Worm (Caenorhabditis elegans): ENCODE data around the gene F02E11.3.

F02E11.3 gene

DNA sequence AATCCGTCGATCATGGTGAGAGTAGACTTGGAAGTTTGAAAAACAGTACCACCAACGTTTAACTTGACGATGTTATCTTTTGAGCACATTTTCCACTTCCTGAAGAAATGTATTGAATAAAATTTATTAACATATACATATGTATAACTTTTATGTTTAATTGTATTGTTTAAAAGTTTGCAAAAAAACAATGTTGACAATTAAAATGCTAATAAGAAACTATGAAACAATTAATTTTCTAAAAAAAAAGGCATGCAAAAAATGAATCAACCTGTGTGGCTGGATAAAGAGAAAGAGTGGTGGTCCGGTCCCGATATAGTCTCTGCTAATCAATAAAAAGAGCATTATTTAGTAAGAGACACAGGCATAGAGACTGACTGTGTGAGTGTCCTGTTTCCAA, 40.1 kb downstream of the F02E11.3 start, which contains the start of gene C17F4.8:
Gene C17F4.8, minus strand, starts transcription at position 101 of the 400 bp plus-strand sequence.
- TF ChIP-seq unc-120 (tag; optimal IDR thresholded peaks at IDR 0.05; ENCODE audit: poor library complexity, severe bottlenecking) = no peak
- TF ChIP-seq ceh-43 (GFP tag; optimal IDR thresholded peaks at IDR 0.05) = no peak
- no peak for TF ChIP-seq unc-39 (tag; optimal IDR thresholded peaks at IDR 0.05)
- no peak for TF ChIP-seq nhr-237 (tag; optimal IDR thresholded peaks at IDR 0.05)

ce11 chrII:3230422-3230821, 44.4 kb downstream of the F02E11.3 start, which contains the start of gene srh-297:
Gene srh-297, minus strand, starts transcription at chrII:3230522.
- TF ChIP-seq elt-3 (tag; optimal IDR thresholded peaks at IDR 0.05) = no peak
- no peak for TF ChIP-seq elt-1 (tag; optimal IDR thresholded peaks at IDR 0.05; ENCODE audit: borderline replicate concordance, insufficient read depth)
- no peak for TF ChIP-seq lsy-2 (tag; optimal IDR thresholded peaks at IDR 0.05)
- no peak for TF ChIP-seq ceh-39 (tag; optimal IDR thresholded peaks at IDR 0.05)
- TF ChIP-seq zip-8 (tag; optimal IDR thresholded peaks at IDR 0.05) = no peak
- no peak for TF ChIP-seq cnd-1 (tag; optimal IDR thresholded peaks at IDR 0.05)
- TF ChIP-seq snpc-4 (tag; optimal IDR thresholded peaks at IDR 0.05) = no peak
- no peak for TF ChIP-seq nhr-2 (tag; optimal IDR thresholded peaks at IDR 0.05)

ce11 chrII:3225780-3226179, 49.0 kb downstream of the F02E11.3 start, which contains the start of gene ZC239.17:
Gene ZC239.17, minus strand, starts transcription at chrII:3225880.
- TF ChIP-seq lin-13 (tag; optimal IDR thresholded peaks at IDR 0.05) (no peak), elt-1 (tag; optimal IDR thresholded peaks at IDR 0.05; ENCODE audit: borderline replicate concordance, insufficient read depth) (no peak), elt-3 (tag; optimal IDR thresholded peaks at IDR 0.05) (no peak), drap-1 (GFP tag; optimal IDR thresholded peaks at IDR 0.05) (no peak), ceh-39 (tag; optimal IDR thresholded peaks at IDR 0.05) (no peak), nhr-2 (tag; optimal IDR thresholded peaks at IDR 0.05) (no peak), ceh-83 (GFP tag; optimal IDR thresholded peaks at IDR 0.05) (no peak)

DNA sequence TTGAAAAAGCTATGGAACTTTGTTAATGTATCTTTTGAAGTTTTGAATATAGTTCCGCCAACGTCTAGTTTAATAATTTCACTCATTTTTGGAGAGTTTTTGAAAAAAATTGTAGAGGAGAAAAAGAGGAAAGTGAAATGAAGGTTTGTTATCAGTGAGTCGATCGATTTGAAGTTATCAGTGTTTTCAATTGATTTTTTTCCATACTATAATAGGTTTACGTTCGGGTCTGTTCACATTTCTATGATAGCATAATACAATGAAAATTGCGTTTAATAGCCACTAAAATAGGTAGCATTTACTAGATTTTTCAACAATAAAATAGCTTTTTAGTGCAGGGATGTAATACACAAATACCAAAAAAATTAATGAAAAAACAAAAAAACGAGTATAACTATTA, 49.6 kb downstream of the F02E11.3 start, which contains the start of gene ZC239.16:
Gene ZC239.16, minus strand, starts transcription at position 120 of the 400 bp plus-strand sequence.
- TF ChIP-seq pha-4 (tag; optimal IDR thresholded peaks at IDR 0.05) (no peak), ceh-43 (GFP tag; optimal IDR thresholded peaks at IDR 0.05) (no peak), bed-3 (GFP tag; optimal IDR thresholded peaks at IDR 0.05) (no peak), cnd-1 (tag; optimal IDR thresholded peaks at IDR 0.05) (no peak), lsy-2 (tag; optimal IDR thresholded peaks at IDR 0.05) (no peak), elt-1 (tag; optimal IDR thresholded peaks at IDR 0.05; ENCODE audit: borderline replicate concordance, insufficient read depth) (no peak), zip-8 (tag; optimal IDR thresholded peaks at IDR 0.05) (no peak), nhr-237 (tag; optimal IDR thresholded peaks at IDR 0.05) (no peak), drap-1 (GFP tag; optimal IDR thresholded peaks at IDR 0.05) (no peak), lin-13 (tag; optimal IDR thresholded peaks at IDR 0.05) (no peak), mls-2 (tag; optimal IDR thresholded peaks at IDR 0.05) (no peak), snpc-4 (tag; optimal IDR thresholded peaks at IDR 0.05) (no peak), ceh-39 (tag; optimal IDR thresholded peaks at IDR 0.05) (no peak), lin-32 (GFP tag; optimal IDR thresholded peaks at IDR 0.05) (no peak), unc-39 (tag; optimal IDR thresholded peaks at IDR 0.05) (no peak), sem-2 (GFP tag; optimal IDR thresholded peaks at IDR 0.05) (no peak)

- TF ChIP-seq nhr-237 (tag; optimal IDR thresholded peaks at IDR 0.05) (no peak), blmp-1 (tag; optimal IDR thresholded peaks at IDR 0.05) (no peak), nhr-2 (tag; optimal IDR thresholded peaks at IDR 0.05) (no peak)
Measured at ce11 chrII:3224631-3225030, 50.2 kb downstream of the F02E11.3 start, which contains the start of gene ZC239.15. Gene ZC239.15, minus strand, starts transcription at chrII:3224731.
